Worm (Caenorhabditis elegans) whole organism, L4/young adult: ENCODE data around the gene oops-1.

Experiments used
- W03F9.2 ChIP-seq: fragments of 150-350 bp; optimal IDR thresholded peaks from 2 replicates; lab custom pipeline; 2014; ENCODE audit warnings: missing biosample characterization, missing genetic modification characterization
- dao-5 ChIP-seq: sonication (generic microtip); optimal IDR thresholded peaks from 2 replicates; lab custom pipeline; 2016; ENCODE audit warnings: missing genotype, missing genetic modification characterization, moderate library complexity, missing compliant biosample characterization
- him-1 ChIP-seq: sonication (generic microtip); optimal IDR thresholded peaks from 2 replicates; lab custom pipeline; 2016; ENCODE audit warnings: missing genotype, missing genetic modification reagents, missing genetic modification characterization, missing compliant biosample characterization

DNA sequence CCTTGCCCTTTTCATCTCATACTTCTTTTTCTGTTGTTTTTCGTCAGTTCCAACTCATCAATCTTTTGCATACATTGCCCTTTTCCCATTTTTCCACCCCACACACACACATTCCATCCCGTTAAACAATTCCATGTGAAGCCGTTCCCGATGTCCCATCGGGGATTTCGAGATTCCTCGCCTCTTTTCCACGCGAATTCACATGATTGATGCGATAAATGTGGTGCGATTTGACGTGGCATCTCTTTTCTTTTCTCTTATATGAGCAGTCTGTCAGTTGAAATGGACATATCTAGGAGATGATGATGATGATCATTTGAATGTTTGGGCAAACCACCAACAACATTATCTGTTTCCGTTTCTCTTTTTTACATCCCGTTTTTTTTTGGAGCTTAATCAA, 20.2 kb upstream of the oops-1 start:
- TF ChIP-seq W03F9.2 (tag; lab: Kevin White, UChicago) (no peak), him-1 (tag; lab: Kevin White, UChicago) (no peak), dao-5 (no peak)
